Fruit fly (Drosophila melanogaster) whole organism, prepupa: ENCODE data around the gene SmB.

Experiments
- Blimp-1 ChIP-seq: fragments of 200-800 bp; sonication (Bioruptor generic); optimal IDR thresholded peaks from 3 replicates; lab custom pipeline; 2017; ENCODE audit warnings: missing biosample characterization, missing genetic modification characterization, mild to moderate bottlenecking, moderate library complexity, missing genetic modification reagents
- CG10631 ChIP-seq: fragments of 200-800 bp; sonication (Bioruptor generic); optimal IDR thresholded peaks from 2 replicates; lab custom pipeline; 2016; ENCODE audit warnings: missing biosample characterization, missing genetic modification characterization
- CG11762 ChIP-seq: fragments of 200-800 bp; sonication (Bioruptor generic); optimal IDR thresholded peaks from 3 replicates; lab custom pipeline; 2016; ENCODE audit warnings: missing biosample characterization, missing genetic modification characterization; ENCODE audit not compliant: insufficient read depth
- CG11902 ChIP-seq: fragments of 200-800 bp; sonication (Bioruptor generic); optimal IDR thresholded peaks from 3 replicates; lab custom pipeline; 2016; ENCODE audit warnings: missing biosample characterization, missing genetic modification characterization
- CG15336 ChIP-seq: fragments of 200-800 bp; sonication (Bioruptor generic); IDR thresholded peaks from 2 replicates; pipeline ENCODE4 v1.3.6; 2022; ENCODE audit warnings: missing biosample characterization, missing genetic modification characterization
- CG1621 ChIP-seq: fragments of 200-800 bp; sonication (Bioruptor generic); optimal IDR thresholded peaks from 3 replicates; lab custom pipeline; 2018; ENCODE audit warnings: missing biosample characterization, mild to moderate bottlenecking, missing genetic modification characterization
- CG16779 ChIP-seq: fragments of 200-800 bp; sonication (Bioruptor generic); optimal IDR thresholded peaks from 3 replicates; lab custom pipeline; 2017; ENCODE audit warnings: missing biosample characterization, mild to moderate bottlenecking, missing genetic modification characterization
- CG3032 ChIP-seq: fragments of 200-800 bp; optimal IDR thresholded peaks from 2 replicates; lab custom pipeline; 2019; ENCODE audit warnings: missing biosample characterization, mild to moderate bottlenecking, missing genetic modification characterization, moderate library complexity
- CG31627 ChIP-seq: fragments of 200-800 bp; sonication (Bioruptor generic); optimal IDR thresholded peaks from 3 replicates; lab custom pipeline; 2016; ENCODE audit warnings: missing biosample characterization, missing genetic modification characterization
- CG34406 ChIP-seq: fragments of 200-800 bp; sonication (Bioruptor generic); optimal IDR thresholded peaks from 3 replicates; lab custom pipeline; 2016; ENCODE audit warnings: missing biosample characterization, missing genetic modification characterization
- CG4318 ChIP-seq: fragments of 200-800 bp; sonication (Bioruptor generic); optimal IDR thresholded peaks from 3 replicates; lab custom pipeline; 2017; ENCODE audit warnings: missing biosample characterization, mild to moderate bottlenecking, missing genetic modification characterization
- CG6276 ChIP-seq: fragments of 200-800 bp; sonication (Bioruptor generic); optimal IDR thresholded peaks from 2 replicates; lab custom pipeline; 2017; ENCODE audit warnings: missing biosample characterization, mild to moderate bottlenecking, missing genetic modification characterization
- CG6792 ChIP-seq: fragments of 200-800 bp; sonication (Bioruptor generic); optimal IDR thresholded peaks from 3 replicates; lab custom pipeline; 2016; ENCODE audit warnings: missing biosample characterization, missing genetic modification characterization
- CG6808 ChIP-seq: fragments of 200-800 bp; sonication (Bioruptor generic); optimal IDR thresholded peaks from 3 replicates; lab custom pipeline; 2017; ENCODE audit warnings: missing biosample characterization, missing genetic modification characterization, mild to moderate bottlenecking, moderate library complexity, missing genetic modification reagents
- CG6854 ChIP-seq: fragments of 200-800 bp; sonication (Bioruptor generic); optimal IDR thresholded peaks from 2 replicates; lab custom pipeline; 2017; ENCODE audit warnings: missing biosample characterization, mild to moderate bottlenecking, missing genetic modification characterization
- CG7368 ChIP-seq: fragments of 200-800 bp; sonication (Bioruptor generic); optimal IDR thresholded peaks from 3 replicates; lab custom pipeline; 2016; ENCODE audit warnings: missing biosample characterization, missing genetic modification characterization
- CG8119 ChIP-seq: fragments of 200-800 bp; sonication (Bioruptor generic); IDR thresholded peaks from 3 replicates; pipeline ENCODE4 v1.3.6; 2022; ENCODE audit warnings: missing biosample characterization, missing genetic modification characterization
- CG8319 ChIP-seq: fragments of 200-800 bp; sonication (Bioruptor generic); optimal IDR thresholded peaks from 3 replicates; lab custom pipeline; 2016; ENCODE audit warnings: missing biosample characterization, missing genetic modification characterization
- CG8632 ChIP-seq: fragments of 200-800 bp; sonication (Bioruptor generic); optimal IDR thresholded peaks from 3 replicates; lab custom pipeline; 2016; ENCODE audit warnings: missing biosample characterization, missing genetic modification characterization
- CG9139 ChIP-seq: fragments of 200-800 bp; sonication (Bioruptor generic); optimal IDR thresholded peaks from 3 replicates; lab custom pipeline; 2017; ENCODE audit warnings: missing biosample characterization, mild to moderate bottlenecking, missing genetic modification characterization
- Eip75B ChIP-seq: fragments of 200-800 bp; sonication (Bioruptor generic); optimal IDR thresholded peaks from 3 replicates; lab custom pipeline; 2016; ENCODE audit warnings: missing biosample characterization, missing genetic modification characterization
- Eip93F ChIP-seq: fragments of 200-800 bp; sonication (Bioruptor generic); optimal IDR thresholded peaks from 2 replicates; lab custom pipeline; 2016; ENCODE audit warnings: missing biosample characterization, mild to moderate bottlenecking, missing genetic modification characterization
- Ets21C ChIP-seq: fragments of 200-800 bp; sonication (Bioruptor generic); optimal IDR thresholded peaks from 3 replicates; lab custom pipeline; 2016; ENCODE audit warnings: missing biosample characterization, missing genetic modification characterization
- Gug ChIP-seq: fragments of 200-800 bp; sonication (Bioruptor generic); IDR thresholded peaks from 2 replicates; pipeline ENCODE4 v1.3.6; 2022; ENCODE audit warnings: missing biosample characterization, missing genetic modification characterization
- Hr38 ChIP-seq: sonication (Bioruptor generic); optimal IDR thresholded peaks from 2 replicates; lab custom pipeline; 2016; ENCODE audit warnings: missing biosample characterization, missing genetic modification characterization
- Lpt ChIP-seq: fragments of 200-800 bp; sonication (Bioruptor generic); optimal IDR thresholded peaks from 3 replicates; lab custom pipeline; 2016; ENCODE audit warnings: missing biosample characterization, missing genetic modification characterization
- OdsH ChIP-seq: fragments of 200-800 bp; sonication (Bioruptor generic); optimal IDR thresholded peaks from 3 replicates; lab custom pipeline; 2016; ENCODE audit warnings: missing biosample characterization, missing genetic modification characterization
- Smox ChIP-seq: fragments of 200-800 bp; sonication (Bioruptor generic); optimal IDR thresholded peaks from 3 replicates; lab custom pipeline; 2016; ENCODE audit warnings: missing biosample characterization, missing genetic modification characterization
- Sox102F ChIP-seq: fragments of 200-800 bp; sonication (Bioruptor generic); optimal IDR thresholded peaks from 2 replicates; lab custom pipeline; 2016; ENCODE audit warnings: missing biosample characterization, mild to moderate bottlenecking, missing genetic modification characterization
- Sox14 ChIP-seq: fragments of 200-800 bp; sonication (Bioruptor generic); optimal IDR thresholded peaks from 3 replicates; lab custom pipeline; 2016; ENCODE audit warnings: missing biosample characterization, missing genetic modification characterization
- Sox15 ChIP-seq: fragments of 200-800 bp; sonication (Bioruptor generic); optimal IDR thresholded peaks from 3 replicates; lab custom pipeline; 2016; ENCODE audit warnings: missing biosample characterization, missing genetic modification characterization
- achi ChIP-seq: fragments of 200-800 bp; sonication (Bioruptor generic); optimal IDR thresholded peaks from 3 replicates; lab custom pipeline; 2016; ENCODE audit warnings: missing biosample characterization, missing genetic modification characterization
- acj6 ChIP-seq: fragments of 200-800 bp; sonication (Bioruptor generic); optimal IDR thresholded peaks from 3 replicates; lab custom pipeline; 2016; ENCODE audit warnings: missing biosample characterization, missing genetic modification characterization
- cyc ChIP-seq: fragments of 200-800 bp; sonication (Bioruptor generic); optimal IDR thresholded peaks from 3 replicates; lab custom pipeline; 2016; ENCODE audit warnings: missing biosample characterization, missing genetic modification characterization
- dac ChIP-seq: fragments of 200-800 bp; sonication (Bioruptor generic); optimal IDR thresholded peaks from 2 replicates; lab custom pipeline; 2017; ENCODE audit warnings: missing biosample characterization, mild to moderate bottlenecking, missing genetic modification characterization
- dsx ChIP-seq: fragments of 200-800 bp; optimal IDR thresholded peaks from 3 replicates; lab custom pipeline; 2019; ENCODE audit warnings: missing biosample characterization, mild to moderate bottlenecking, missing genetic modification characterization, moderate library complexity; ENCODE audit not compliant: poor library complexity, severe bottlenecking
- eg ChIP-seq: fragments of 200-800 bp; sonication (Bioruptor generic); IDR thresholded peaks from 3 replicates; pipeline ENCODE4 v1.3.6; 2022; ENCODE audit warnings: missing biosample characterization, missing genetic modification characterization
- esn ChIP-seq: fragments of 200-800 bp; sonication (Bioruptor generic); optimal IDR thresholded peaks from 2 replicates; lab custom pipeline; 2016; ENCODE audit warnings: missing biosample characterization, mild to moderate bottlenecking, missing genetic modification characterization, moderate library complexity
- fd59A ChIP-seq: fragments of 200-800 bp; sonication (Bioruptor generic); optimal IDR thresholded peaks from 2 replicates; lab custom pipeline; 2017; ENCODE audit warnings: missing biosample characterization, mild to moderate bottlenecking, missing genetic modification characterization, missing genetic modification reagents
- fkh ChIP-seq: fragments of 200-800 bp; sonication (Bioruptor generic); optimal IDR thresholded peaks from 3 replicates; lab custom pipeline; 2017; ENCODE audit warnings: missing biosample characterization, mild to moderate bottlenecking, missing genetic modification characterization, moderate library complexity
- net ChIP-seq: fragments of 200-800 bp; sonication (Bioruptor generic); optimal IDR thresholded peaks from 3 replicates; lab custom pipeline; 2016; ENCODE audit warnings: missing biosample characterization, missing genetic modification characterization
- pdm3 ChIP-seq: fragments of 200-800 bp; sonication (Bioruptor generic); optimal IDR thresholded peaks from 3 replicates; lab custom pipeline; 2016; ENCODE audit warnings: missing biosample characterization, missing genetic modification characterization
- salr ChIP-seq, 2 experiments: fragments of 200-800 bp; sonication (Bioruptor generic); optimal IDR thresholded peaks; 3 replicates each; lab custom pipeline; 2016 to 2018; ENCODE audit warnings: missing biosample characterization in 2 of 2, missing genetic modification characterization in 2 of 2, mild to moderate bottlenecking in 1 of 2
- spab ChIP-seq: fragments of 200-800 bp; sonication (Bioruptor generic); optimal IDR thresholded peaks from 2 replicates; lab custom pipeline; 2017; ENCODE audit warnings: missing biosample characterization, mild to moderate bottlenecking, missing genetic modification characterization, missing genetic modification reagents
- ss ChIP-seq, 2 experiments: fragments of 200-800 bp; sonication (Bioruptor generic); optimal IDR thresholded peaks; 2 replicates in 1 of 2; 3 replicates in 1 of 2; lab custom pipeline; 2017 to 2018; ENCODE audit warnings: mild to moderate bottlenecking in 2 of 2, missing biosample characterization in 2 of 2, missing genetic modification characterization in 2 of 2, moderate library complexity in 1 of 2
- svp ChIP-seq: fragments of 200-800 bp; sonication (Bioruptor generic); peaks from one replicate; lab custom pipeline; 2016; ENCODE audit warnings: missing biosample characterization, missing genetic modification characterization
- vri ChIP-seq: fragments of 200-800 bp; sonication (Bioruptor generic); optimal IDR thresholded peaks from 3 replicates; lab custom pipeline; 2016; ENCODE audit warnings: missing biosample characterization, mild to moderate bottlenecking, missing genetic modification characterization

SmB gene

dm6 chr2L:10386208-10386805 is 40.1 kb downstream of the SmB start, which contains the start of the genes Cdk1 and mRpS7 (continued):
- peak; percentile 74 for TF ChIP-seq Sox14 (GFP tag; lab: Kevin White, UChicago)
- TF ChIP-seq dac (GFP tag; lab: Kevin White, UChicago), result peak; percentile 28
- no peak for TF ChIP-seq Hr38 (GFP tag; lab: Kevin White, UChicago)
- peak in 1 of 2 experiments; percentile 68 for TF ChIP-seq ss (GFP tag; optimal IDR thresholded peaks at IDR 0.05; lab: Kevin White, UChicago)
- peak; percentile 51 for TF ChIP-seq CG8632 (GFP tag; lab: Kevin White, UChicago)

- TF ChIP-seq acj6 (GFP tag; lab: Kevin White, UChicago) (peak; percentile 60), CG6854 (no peak), CG9139 (GFP tag; lab: Kevin White, UChicago) (no peak), achi (GFP tag; lab: Kevin White, UChicago) (no peak), Blimp-1 (GFP tag; lab: Kevin White, UChicago) (no peak), OdsH (GFP tag; lab: Kevin White, UChicago) (peak; percentile 55), CG6792 (peak; percentile 69), Eip93F (GFP tag; lab: Kevin White, UChicago) (peak; percentile 81), cyc (GFP tag; lab: Kevin White, UChicago) (peak; percentile 64), Sox15 (GFP tag; lab: Kevin White, UChicago) (no peak), ss (GFP tag; optimal IDR thresholded peaks at IDR 0.05; lab: Kevin White, UChicago) (no peak), vri (GFP tag; lab: Kevin White, UChicago) (no peak), CG34406 (peak; percentile 73), salr (GFP tag; optimal IDR thresholded peaks at IDR 0.05; lab: Kevin White, UChicago) (no peak), Smox (GFP tag; lab: Kevin White, UChicago) (no peak), CG15336 (GFP tag; lab: Robert Waterston, UW) (peak; percentile 67), CG6808 (GFP tag; lab: Kevin White, UChicago) (no peak), CG6276 (GFP tag; lab: Kevin White, UChicago) (no peak), Sox102F (no peak), CG8119 (GFP tag; lab: Robert Waterston, UW) (no peak; the same call in 1 of the 3 replicates), CG4318 (GFP tag; lab: Kevin White, UChicago) (no peak), pdm3 (GFP tag; lab: Kevin White, UChicago) (no peak), dac (GFP tag; lab: Kevin White, UChicago) (no peak), net (GFP tag; lab: Kevin White, UChicago) (no peak), fd59A (no peak), Sox14 (GFP tag; lab: Kevin White, UChicago) (peak; percentile 63), svp (GFP tag; lab: Kevin White, UChicago) (no peak), fkh (GFP tag; lab: Kevin White, UChicago) (peak; percentile 33), eg (GFP tag; lab: Robert Waterston, UW) (no peak), spab (GFP tag; lab: Kevin White, UChicago) (no peak), dsx (GFP tag; lab: Kevin White, UChicago) (peak; percentile 29), CG31627 (peak; percentile 59), CG8632 (GFP tag; lab: Kevin White, UChicago) (peak; percentile 69), CG11902 (peak; percentile 14), Eip75B (GFP tag; lab: Kevin White, UChicago) (peak; percentile 72), CG1621 (tag; lab: Kevin White, UChicago) (no peak), Lpt (no peak), CG3032 (peak; percentile 39), Gug (GFP tag; lab: Robert Waterston, UW) (no peak; the same call in 1 of the 2 replicates), Ets21C (GFP tag; lab: Kevin White, UChicago) (peak; percentile 37), CG16779 (tag; lab: Kevin White, UChicago) (no peak), CG10631 (peak; percentile 43), CG11762 (GFP tag; lab: Kevin White, UChicago) (peak; percentile 34), CG7368 (peak; percentile 51), esn (GFP tag; lab: Kevin White, UChicago) (peak; percentile 81), CG8319 (GFP tag; lab: Kevin White, UChicago) (peak; percentile 36)
Observed at dm6 chr2L:10381890-10382450, 44.5 kb downstream of the SmB start, which contains the start of gene CG5096. Gene CG5096 (plus strand): TSS chr2L:10382263.
